Worm (Caenorhabditis elegans) whole organism, late embryonic: ENCODE results near the gene srh-129.

ENCODE experiments used
- K02D7.2 ChIP-seq: sonication (generic microtip); optimal IDR thresholded peaks from 2 replicates; lab custom pipeline; 2017; ENCODE audit warnings: mild to moderate bottlenecking, missing genetic modification characterization, missing compliant biosample characterization
- K09A11.1 ChIP-seq: sonication (generic microtip); optimal IDR thresholded peaks from 2 replicates; lab custom pipeline; 2017; ENCODE audit warnings: antibody characterized with exemption, mild to moderate bottlenecking, missing genetic modification characterization, missing compliant biosample characterization; ENCODE audit not compliant: insufficient read depth
- ahr-1 ChIP-seq: sonication (generic microtip); optimal IDR thresholded peaks from 2 replicates; lab custom pipeline; 2016; ENCODE audit warnings: missing genetic modification characterization, missing compliant biosample characterization
- ama-1 ChIP-seq: fragments of 150-350 bp; optimal IDR thresholded peaks from 2 replicates; lab custom pipeline; 2014
- elt-2 ChIP-seq: sonication (generic microtip); optimal IDR thresholded peaks from 2 replicates; lab custom pipeline; 2016; ENCODE audit warnings: missing genetic modification reagents, missing genetic modification characterization, missing compliant biosample characterization
- eyg-1 ChIP-seq: sonication (generic microtip); optimal IDR thresholded peaks from 2 replicates; lab custom pipeline; 2016; ENCODE audit warnings: missing genotype, missing genetic modification characterization, missing compliant biosample characterization
- fax-1 ChIP-seq: sonication (generic microtip); optimal IDR thresholded peaks from 2 replicates; lab custom pipeline; 2016; ENCODE audit warnings: missing genotype, missing genetic modification characterization, missing compliant biosample characterization
- hlh-30 ChIP-seq: sonication (generic microtip); optimal IDR thresholded peaks from 2 replicates; lab custom pipeline; 2017; ENCODE audit warnings: antibody characterized with exemption, missing genetic modification characterization, missing compliant biosample characterization; ENCODE audit not compliant: insufficient read depth
- madf-2 ChIP-seq: sonication (generic microtip); optimal IDR thresholded peaks from 2 replicates; lab custom pipeline; 2017; ENCODE audit warnings: missing genetic modification characterization, missing compliant biosample characterization
- mec-3 ChIP-seq: sonication (generic microtip); optimal IDR thresholded peaks from 2 replicates; lab custom pipeline; 2016; ENCODE audit warnings: borderline replicate concordance, missing genetic modification characterization, missing compliant biosample characterization
- nhr-11 ChIP-seq: fragments of 150-350 bp; optimal IDR thresholded peaks from 2 replicates; lab custom pipeline; 2014; ENCODE audit warnings: missing biosample characterization, missing genetic modification characterization
- pha-4 ChIP-seq: fragments of 150-350 bp; optimal IDR thresholded peaks from 2 replicates; lab custom pipeline; 2018; ENCODE audit warnings: missing biosample characterization, missing genetic modification reagents, missing genetic modification characterization
- tbx-2 ChIP-seq: sonication (generic microtip); optimal IDR thresholded peaks from 2 replicates; lab custom pipeline; 2016; ENCODE audit warnings: missing genetic modification characterization, missing compliant biosample characterization

DNA sequence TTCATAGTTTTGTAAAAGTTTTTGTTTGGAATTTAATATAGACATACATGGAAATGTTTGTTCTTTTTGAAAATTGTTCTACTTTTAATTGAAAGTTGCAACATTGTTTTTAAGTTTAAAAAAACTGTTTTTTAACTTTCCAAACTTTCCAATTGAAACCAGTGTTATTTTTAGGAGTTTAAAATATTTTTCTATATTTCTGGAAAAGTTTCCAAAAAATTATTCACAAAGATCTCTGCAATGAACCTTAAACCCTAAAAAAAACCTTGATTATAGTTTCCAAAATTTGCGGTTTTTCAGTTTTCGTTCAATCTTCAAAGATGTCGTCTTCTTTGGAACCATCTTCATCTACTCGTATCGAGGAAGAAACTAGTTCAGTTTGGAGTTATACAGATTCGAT, 11.2 kb downstream of the srh-129 start, which contains the start of gene F14F9.4:
- TF ChIP-seq madf-2 (no peak), pha-4 (tag; lab: Kevin White, UChicago) (no peak), mec-3 (tag; lab: Kevin White, UChicago) (no peak), tbx-2 (no peak), eyg-1 (tag; lab: Kevin White, UChicago) (no peak), elt-2 (no peak), nhr-11 (tag; lab: Kevin White, UChicago) (no peak), ama-1 (no peak), K09A11.1 (tag; lab: Kevin White, UChicago) (no peak), fax-1 (tag; lab: Kevin White, UChicago) (no peak), hlh-30 (tag; lab: Kevin White, UChicago) (no peak), ahr-1 (tag; lab: Kevin White, UChicago) (no peak), K02D7.2 (tag; lab: Kevin White, UChicago) (no peak)
